Fruit fly (Drosophila melanogaster) whole organism, embryonic: ENCODE results near the gene CG2955.

Experiments used
- CG10462 ChIP-seq: fragments of 200-800 bp; sonication (Bioruptor generic); optimal IDR thresholded peaks from 2 replicates; lab custom pipeline; 2016; ENCODE audit warnings: missing biosample characterization, missing genetic modification characterization
- CG12391 ChIP-seq: fragments of 200-800 bp; sonication (Bioruptor generic); optimal IDR thresholded peaks from 3 replicates; lab custom pipeline; 2018; ENCODE audit warnings: missing biosample characterization, mild to moderate bottlenecking, missing genetic modification characterization, moderate library complexity
- CG12659 ChIP-seq: fragments of 200-800 bp; sonication (Bioruptor generic); optimal IDR thresholded peaks from 3 replicates; lab custom pipeline; 2017; ENCODE audit warnings: mild to moderate bottlenecking, missing biosample characterization, missing genetic modification reagents, missing genetic modification characterization
- CG12942 ChIP-seq: fragments of 200-800 bp; sonication (Bioruptor generic); optimal IDR thresholded peaks from 3 replicates; lab custom pipeline; 2016; ENCODE audit warnings: missing biosample characterization, missing genetic modification characterization
- CG13424 ChIP-seq: fragments of 200-800 bp; sonication (Bioruptor generic); optimal IDR thresholded peaks from 2 replicates; lab custom pipeline; 2019; ENCODE audit warnings: missing biosample characterization, mild to moderate bottlenecking, missing genetic modification characterization, moderate library complexity
- CG2199 ChIP-seq: fragments of 200-800 bp; sonication (Bioruptor generic); IDR thresholded peaks from 3 replicates; pipeline ENCODE4 v1.3.6; 2022; ENCODE audit warnings: missing biosample characterization, missing genetic modification characterization
- CG34422 ChIP-seq: fragments of 200-800 bp; sonication (Bioruptor generic); IDR thresholded peaks from 3 replicates; pipeline ENCODE4 v1.3.6; 2022; ENCODE audit warnings: missing biosample characterization, missing genetic modification characterization
- CG6854 ChIP-seq: fragments of 200-800 bp; sonication (Bioruptor generic); optimal IDR thresholded peaks from 3 replicates; lab custom pipeline; 2017; ENCODE audit warnings: missing biosample characterization, mild to moderate bottlenecking, missing genetic modification characterization
- Lim3 ChIP-seq: fragments of 200-800 bp; sonication (Bioruptor generic); IDR thresholded peaks from 2 replicates; pipeline ENCODE4 v1.3.6; 2022; ENCODE audit warnings: missing biosample characterization, missing genetic modification characterization
- NC2α ChIP-seq: fragments of 200-800 bp; sonication (Bioruptor generic); optimal IDR thresholded peaks from 2 replicates; lab custom pipeline; 2016; ENCODE audit warnings: missing biosample characterization, missing genetic modification characterization
- bab2 ChIP-seq: fragments of 200-800 bp; sonication (Bioruptor generic); optimal IDR thresholded peaks from 2 replicates; lab custom pipeline; 2016; ENCODE audit warnings: missing biosample characterization, missing genetic modification characterization
- wek ChIP-seq: fragments of 200-800 bp; sonication (Bioruptor generic); optimal IDR thresholded peaks from 3 replicates; lab custom pipeline; 2018; ENCODE audit warnings: missing biosample characterization, mild to moderate bottlenecking, missing genetic modification characterization, moderate library complexity

DNA sequence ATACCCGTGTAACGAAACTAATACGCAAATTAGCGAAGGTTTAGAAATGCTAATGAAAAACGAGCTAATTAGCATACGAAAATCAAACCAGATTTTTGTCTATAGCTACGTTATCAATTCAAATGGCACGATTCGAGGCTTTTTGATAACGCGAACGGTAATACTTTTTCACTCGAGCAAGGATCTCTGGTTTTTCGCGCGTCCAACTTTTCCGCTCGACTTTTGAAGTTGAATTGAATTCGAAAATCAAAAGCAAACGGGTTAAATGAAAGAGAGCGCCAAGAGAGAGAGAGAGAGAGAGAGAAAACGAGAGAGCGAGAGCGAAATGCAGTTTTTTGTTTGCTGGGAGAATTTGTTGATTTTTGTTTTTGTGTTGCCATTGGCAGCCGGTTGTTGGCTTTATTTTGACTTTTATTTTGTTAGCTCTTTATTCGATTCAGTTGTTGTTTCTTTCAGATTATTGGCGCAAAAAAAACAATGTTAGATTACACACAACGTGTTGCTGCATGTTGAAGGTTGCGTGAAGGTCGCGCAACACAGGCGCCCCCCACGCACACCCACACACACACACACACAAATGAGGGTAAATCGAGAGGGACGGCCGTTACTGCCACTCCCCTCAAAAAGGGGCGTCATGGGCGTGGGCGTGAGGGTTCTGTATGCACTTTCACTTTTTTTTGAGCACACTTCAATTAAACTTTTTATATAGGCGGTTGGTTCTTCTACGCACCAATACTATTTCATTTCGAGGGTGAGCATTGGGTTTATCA lies 48.2 kb downstream of the CG2955 start:
- TF ChIP-seq Lim3 (GFP tag; lab: Robert Waterston, UW) (no peak), bab2 (GFP tag; lab: Kevin White, UChicago) (no peak), CG34422 (GFP tag; lab: Robert Waterston, UW) (no peak), CG12391 (tag; lab: Kevin White, UChicago) (no peak), CG6854 (GFP tag; lab: Kevin White, UChicago) (no peak), CG10462 (GFP tag; lab: Kevin White, UChicago) (no peak), CG12659 (GFP tag; lab: Kevin White, UChicago) (no peak), CG2199 (GFP tag; lab: Robert Waterston, UW) (no peak), wek (GFP tag; lab: Kevin White, UChicago) (no peak), NC2α (GFP tag; lab: Kevin White, UChicago) (no peak), CG12942 (GFP tag; lab: Kevin White, UChicago) (no peak), CG13424 (tag; lab: Kevin White, UChicago) (no peak)
